Worm (Caenorhabditis elegans): ENCODE data around the gene ule-2.

The ule-2 gene

ce11 chrIV:14612547-14613329, 22.2 kb upstream of the ule-2 start:
- TF ChIP-seq ceh-34 (tag; optimal IDR thresholded peaks at IDR 0.05) (peak; percentile 52), unc-55 (GFP tag; optimal IDR thresholded peaks at IDR 0.05) (peak; percentile 31), ceh-18 (tag; optimal IDR thresholded peaks at IDR 0.05) (peak; percentile 72), ceh-22 (tag; optimal IDR thresholded peaks at IDR 0.05) (no peak)

- TF ChIP-seq sox-2 (GFP tag; IDR thresholded peaks at IDR 0.05), result no peak
- TF ChIP-seq rnt-1 (tag; optimal IDR thresholded peaks at IDR 0.05), result no peak
- TF ChIP-seq nfya-1 (tag; optimal IDR thresholded peaks at IDR 0.05), result no peak
- no peak for TF ChIP-seq dmd-4 (tag; optimal IDR thresholded peaks at IDR 0.05; ENCODE audit: borderline replicate concordance)
- TF ChIP-seq ceh-24 (tag; optimal IDR thresholded peaks at IDR 0.05), result no peak
- no peak for TF ChIP-seq hlh-15 (tag; optimal IDR thresholded peaks at IDR 0.05)
- no peak for TF ChIP-seq pag-3 (tag; optimal IDR thresholded peaks at IDR 0.05; ENCODE audit: borderline replicate concordance)
- no peak for TF ChIP-seq fax-1 (tag; optimal IDR thresholded peaks at IDR 0.05)
- TF ChIP-seq pat-9 (tag; optimal IDR thresholded peaks at IDR 0.05), result no peak
- TF ChIP-seq C08G9.2 (tag; optimal IDR thresholded peaks at IDR 0.05), result no peak
- no peak for TF ChIP-seq pqm-1 (tag; optimal IDR thresholded peaks at IDR 0.05)
- TF ChIP-seq odd-2 (tag; optimal IDR thresholded peaks at IDR 0.05), result no peak
- no peak for TF ChIP-seq tbx-2 (tag; optimal IDR thresholded peaks at IDR 0.05)
- no peak for TF ChIP-seq C38D4.7 (GFP tag; optimal IDR thresholded peaks at IDR 0.05)
- TF ChIP-seq pax-1 (tag; optimal IDR thresholded peaks at IDR 0.05), result no peak
- no peak for TF ChIP-seq elt-4 (tag; optimal IDR thresholded peaks at IDR 0.05)
Observed at ce11 chrIV:14613375-14613774, 21.6 kb upstream of the ule-2 start.

ce11 chrIV:14614176-14614740, 20.7 kb upstream of the ule-2 start:
- TF ChIP-seq fax-1 (tag; optimal IDR thresholded peaks at IDR 0.05) (no peak), eyg-1 (tag; optimal IDR thresholded peaks at IDR 0.05) (no peak), pax-1 (tag; optimal IDR thresholded peaks at IDR 0.05) (no peak), ceh-31 (tag; optimal IDR thresholded peaks at IDR 0.05) (no peak), T23F11.4 (GFP tag; optimal IDR thresholded peaks at IDR 0.05) (no peak), sox-2 (GFP tag; IDR thresholded peaks at IDR 0.05) (no peak), che-1 (tag; optimal IDR thresholded peaks at IDR 0.05) (no peak)

- TF ChIP-seq pha-4 (tag; optimal IDR thresholded peaks at IDR 0.05) (no peak), ztf-16 (tag; optimal IDR thresholded peaks at IDR 0.05) (no peak), pax-1 (tag; optimal IDR thresholded peaks at IDR 0.05) (no peak), ceh-45 (GFP tag; IDR thresholded peaks at IDR 0.05) (no peak), sox-2 (GFP tag; IDR thresholded peaks at IDR 0.05) (no peak), ceh-18 (tag; optimal IDR thresholded peaks at IDR 0.05) (no peak), T23F11.4 (GFP tag; optimal IDR thresholded peaks at IDR 0.05) (no peak)
Observed at ce11 chrIV:14616303-14616702, 18.6 kb upstream of the ule-2 start, which contains the start of gene dmd-6. Gene dmd-6 (plus strand): TSS chrIV:14616603.

ce11 chrIV:14617059-14617458, 17.9 kb upstream of the ule-2 start:
- no peak for TF ChIP-seq ztf-16 (tag; optimal IDR thresholded peaks at IDR 0.05)
- TF ChIP-seq F13H6.1 (tag; optimal IDR thresholded peaks at IDR 0.05), result no peak
- no peak for TF ChIP-seq pqm-1 (tag; optimal IDR thresholded peaks at IDR 0.05)
- TF ChIP-seq ceh-19 (GFP tag; optimal IDR thresholded peaks at IDR 0.05), result no peak
- no peak for TF ChIP-seq dve-1 (tag; optimal IDR thresholded peaks at IDR 0.05)
- no peak for TF ChIP-seq mec-3 (tag; optimal IDR thresholded peaks at IDR 0.05; ENCODE audit: borderline replicate concordance)
- no peak for TF ChIP-seq C08G9.2 (tag; optimal IDR thresholded peaks at IDR 0.05)
- TF ChIP-seq rnt-1 (tag; optimal IDR thresholded peaks at IDR 0.05), result no peak
- TF ChIP-seq pat-9 (tag; optimal IDR thresholded peaks at IDR 0.05), result no peak
- no peak for TF ChIP-seq hlh-13 (GFP tag; optimal IDR thresholded peaks at IDR 0.05)
- no peak for TF ChIP-seq nhr-232 (tag; optimal IDR thresholded peaks at IDR 0.05)
- no peak for TF ChIP-seq elt-4 (tag; optimal IDR thresholded peaks at IDR 0.05)
- no peak for TF ChIP-seq unc-42 (tag; optimal IDR thresholded peaks at IDR 0.05)
- no peak for TF ChIP-seq K09A11.1 (tag; optimal IDR thresholded peaks at IDR 0.05; ENCODE audit: insufficient read depth)
- TF ChIP-seq nhr-11 (tag; optimal IDR thresholded peaks at IDR 0.05), result no peak
